Fruit fly (Drosophila melanogaster) whole organism, embryonic: ENCODE results near the gene CG5910.

Experiments
- Antp ChIP-seq: fragments of 200-800 bp; sonication (Bioruptor generic); optimal IDR thresholded peaks from 3 replicates; lab custom pipeline; 2016; ENCODE audit warnings: missing biosample characterization, missing genetic modification characterization
- CG10267 ChIP-seq: fragments of 200-800 bp; sonication (Bioruptor generic); optimal IDR thresholded peaks from 2 replicates; lab custom pipeline; 2018; ENCODE audit warnings: missing biosample characterization, mild to moderate bottlenecking, missing genetic modification characterization, moderate library complexity
- CG10959 ChIP-seq: fragments of 200-800 bp; sonication (Bioruptor generic); IDR thresholded peaks from 2 replicates; pipeline ENCODE4 v1.3.6; 2022; ENCODE audit warnings: missing biosample characterization, missing genetic modification characterization
- CG10979 ChIP-seq: fragments of 200-800 bp; sonication (Bioruptor generic); optimal IDR thresholded peaks from 2 replicates; lab custom pipeline; 2018; ENCODE audit warnings: missing biosample characterization, mild to moderate bottlenecking, missing genetic modification characterization, moderate library complexity
- CG11695 ChIP-seq: fragments of 200-800 bp; sonication (Bioruptor generic); IDR thresholded peaks from 3 replicates; pipeline ENCODE4 v1.3.6; 2022; ENCODE audit warnings: missing biosample characterization, missing genetic modification characterization
- CG13424 ChIP-seq: fragments of 200-800 bp; sonication (Bioruptor generic); optimal IDR thresholded peaks from 2 replicates; lab custom pipeline; 2019; ENCODE audit warnings: missing biosample characterization, mild to moderate bottlenecking, missing genetic modification characterization, moderate library complexity
- CG14050 ChIP-seq: fragments of 200-800 bp; sonication (Bioruptor generic); IDR thresholded peaks from 3 replicates; pipeline ENCODE4 v1.3.6; 2022; ENCODE audit warnings: missing biosample characterization, missing genetic modification characterization
- CG1602 ChIP-seq: fragments of 200-800 bp; sonication (Bioruptor generic); optimal IDR thresholded peaks from 3 replicates; lab custom pipeline; 2016; ENCODE audit warnings: missing biosample characterization, missing genetic modification characterization
- CG17328 ChIP-seq: fragments of 200-800 bp; sonication (Bioruptor generic); IDR thresholded peaks from 2 replicates; pipeline ENCODE4 v1.3.6; 2022; ENCODE audit warnings: missing biosample characterization, missing genetic modification characterization
- CG18599 ChIP-seq: fragments of 200-800 bp; sonication (Bioruptor generic); optimal IDR thresholded peaks from 3 replicates; lab custom pipeline; 2017; ENCODE audit warnings: missing biosample characterization, missing genetic modification characterization, mild to moderate bottlenecking, moderate library complexity, missing genetic modification reagents
- CG2875 ChIP-seq: fragments of 200-800 bp; sonication (Bioruptor generic); optimal IDR thresholded peaks from 2 replicates; lab custom pipeline; 2017; ENCODE audit warnings: missing biosample characterization, mild to moderate bottlenecking, missing genetic modification characterization, missing genetic modification reagents
- CG32767 ChIP-seq: fragments of 200-800 bp; sonication (Bioruptor generic); IDR thresholded peaks from 2 replicates; pipeline ENCODE4 v1.3.6; 2022; ENCODE audit warnings: missing biosample characterization, missing genetic modification characterization
- CG34224 ChIP-seq: fragments of 200-800 bp; sonication (Bioruptor generic); IDR thresholded peaks from 3 replicates; pipeline ENCODE4 v1.3.6; 2022; ENCODE audit warnings: missing biosample characterization, missing genetic modification characterization; ENCODE audit not compliant: partially characterized antibody
- CG3838 ChIP-seq: fragments of 200-800 bp; sonication (Bioruptor generic); optimal IDR thresholded peaks from 3 replicates; lab custom pipeline; 2016; ENCODE audit warnings: missing biosample characterization, missing genetic modification characterization
- CG4328 ChIP-seq: fragments of 200-800 bp; sonication (Bioruptor generic); optimal IDR thresholded peaks from 3 replicates; lab custom pipeline; 2017; ENCODE audit warnings: missing biosample characterization, missing genetic modification reagents, missing genetic modification characterization
- CG5953 ChIP-seq: fragments of 200-800 bp; sonication (Bioruptor generic); IDR thresholded peaks from 2 replicates; pipeline ENCODE4 v1.3.6; 2022; ENCODE audit warnings: missing biosample characterization, missing genetic modification characterization
- CG7271 ChIP-seq: fragments of 200-800 bp; sonication (Bioruptor generic); optimal IDR thresholded peaks from 2 replicates; lab custom pipeline; 2018; ENCODE audit warnings: missing biosample characterization, mild to moderate bottlenecking, missing genetic modification characterization, moderate library complexity
- CG7745 ChIP-seq: fragments of 200-800 bp; sonication (Bioruptor generic); optimal IDR thresholded peaks from 2 replicates; lab custom pipeline; 2018; ENCODE audit warnings: missing biosample characterization, mild to moderate bottlenecking, missing genetic modification characterization, moderate library complexity
- CG7839 ChIP-seq: fragments of 200-800 bp; sonication (Bioruptor generic); optimal IDR thresholded peaks from 3 replicates; lab custom pipeline; 2018; ENCODE audit warnings: missing biosample characterization, mild to moderate bottlenecking, missing genetic modification characterization, moderate library complexity
- CG8924 ChIP-seq: fragments of 200-800 bp; optimal IDR thresholded peaks from 3 replicates; lab custom pipeline; 2019; ENCODE audit warnings: missing biosample characterization, mild to moderate bottlenecking, missing genetic modification characterization, moderate library complexity
- CG9876 ChIP-seq: fragments of 200-800 bp; sonication (Bioruptor generic); optimal IDR thresholded peaks from 2 replicates; lab custom pipeline; 2016; ENCODE audit warnings: missing biosample characterization, missing genetic modification characterization
- Chrac-16 ChIP-seq: fragments of 200-800 bp; sonication (Bioruptor generic); optimal IDR thresholded peaks from 3 replicates; lab custom pipeline; 2016; ENCODE audit warnings: missing biosample characterization, missing genetic modification characterization
- Dek ChIP-seq: fragments of 200-800 bp; sonication (Bioruptor generic); optimal IDR thresholded peaks from 3 replicates; lab custom pipeline; 2019; ENCODE audit warnings: missing biosample characterization, mild to moderate bottlenecking, missing genetic modification characterization, moderate library complexity
- E2f2 ChIP-seq: fragments of 200-800 bp; sonication (Bioruptor generic); IDR thresholded peaks from 2 replicates; pipeline ENCODE4 v1.3.6; 2022; ENCODE audit warnings: missing biosample characterization, missing genetic modification characterization
- HLHmδ ChIP-seq: fragments of 200-800 bp; sonication (Bioruptor generic); optimal IDR thresholded peaks from 2 replicates; lab custom pipeline; 2018; ENCODE audit warnings: missing biosample characterization, mild to moderate bottlenecking, missing genetic modification characterization, moderate library complexity
- Hand ChIP-seq: fragments of 200-800 bp; sonication (Bioruptor generic); optimal IDR thresholded peaks from 2 replicates; lab custom pipeline; 2017; ENCODE audit warnings: mild to moderate bottlenecking, missing biosample characterization, missing genetic modification reagents, missing genetic modification characterization
- MBD-R2 ChIP-seq: fragments of 200-800 bp; sonication (Bioruptor generic); IDR thresholded peaks from 2 replicates; pipeline ENCODE4 v1.3.6; 2022; ENCODE audit warnings: missing biosample characterization, missing genetic modification characterization
- Scr ChIP-seq: fragments of 200-800 bp; sonication (Bioruptor generic); IDR thresholded peaks from 2 replicates; pipeline ENCODE4 v1.3.6; 2022; ENCODE audit warnings: missing biosample characterization, missing genetic modification characterization; ENCODE audit not compliant: partially characterized antibody
- Side ChIP-seq: fragments of 200-800 bp; sonication (Bioruptor generic); optimal IDR thresholded peaks from 2 replicates; lab custom pipeline; 2016; ENCODE audit warnings: missing biosample characterization, missing genetic modification characterization
- aop ChIP-seq: fragments of 200-800 bp; sonication (Bioruptor generic); IDR thresholded peaks from 2 replicates; pipeline ENCODE4 v1.3.6; 2022; ENCODE audit warnings: missing biosample characterization, missing genetic modification characterization
- btn ChIP-seq: fragments of 200-800 bp; sonication (Bioruptor generic); optimal IDR thresholded peaks from 2 replicates; lab custom pipeline; 2016; ENCODE audit warnings: missing biosample characterization, missing genetic modification characterization
- chinmo ChIP-seq: fragments of 200-800 bp; sonication (Bioruptor generic); IDR thresholded peaks from 4 replicates; pipeline ENCODE4 v1.3.6; 2022; ENCODE audit warnings: missing biosample characterization, missing genetic modification characterization; ENCODE audit not compliant: partially characterized antibody
- croc ChIP-seq: fragments of 200-800 bp; sonication (Bioruptor generic); conservative IDR thresholded peaks from 3 replicates; pipeline ENCODE4 v1.3.6; 2022; ENCODE audit warnings: missing biosample characterization, missing genetic modification characterization
- en ChIP-seq: fragments of 200-800 bp; sonication (Bioruptor generic); optimal IDR thresholded peaks from 2 replicates; lab custom pipeline; 2016; ENCODE audit warnings: missing biosample characterization, missing genetic modification characterization
- exex ChIP-seq: fragments of 200-800 bp; sonication (Bioruptor generic); optimal IDR thresholded peaks from 4 replicates; lab custom pipeline; 2018; ENCODE audit warnings: missing biosample characterization, mild to moderate bottlenecking, missing genetic modification characterization, moderate library complexity
- gce ChIP-seq: fragments of 200-800 bp; sonication (Bioruptor generic); IDR thresholded peaks from 3 replicates; pipeline ENCODE4 v1.3.6; 2022; ENCODE audit warnings: missing biosample characterization, missing genetic modification characterization
- gcm ChIP-seq: fragments of 200-800 bp; sonication (Bioruptor generic); optimal IDR thresholded peaks from 2 replicates; lab custom pipeline; 2019; ENCODE audit warnings: missing biosample characterization, mild to moderate bottlenecking, missing genetic modification characterization, moderate library complexity
- ken ChIP-seq: fragments of 200-800 bp; sonication (Bioruptor generic); IDR thresholded peaks from 3 replicates; pipeline ENCODE4 v1.3.6; 2022; ENCODE audit warnings: missing biosample characterization, missing genetic modification characterization
- luna ChIP-seq: fragments of 200-800 bp; sonication (Bioruptor generic); optimal IDR thresholded peaks from 2 replicates; lab custom pipeline; 2016; ENCODE audit warnings: missing biosample characterization, missing genetic modification characterization
- mirr ChIP-seq: fragments of 200-800 bp; sonication (Bioruptor generic); optimal IDR thresholded peaks from 3 replicates; lab custom pipeline; 2018; ENCODE audit warnings: missing biosample characterization, mild to moderate bottlenecking, missing genetic modification characterization
- nau ChIP-seq: fragments of 200-800 bp; sonication (Bioruptor generic); optimal IDR thresholded peaks from 3 replicates; lab custom pipeline; 2017; ENCODE audit warnings: missing biosample characterization, mild to moderate bottlenecking, missing genetic modification characterization, missing genetic modification reagents
- pan ChIP-seq, 4 experiments: fragments of >200 bp in 3 of 4; fragments of 200-800 bp in 1 of 4; sonication (Bioruptor generic) in 1 of 4; optimal IDR thresholded peaks in 3 of 4; IDR thresholded peaks in 1 of 4; 2 replicates each; pipeline versions ENCODE4 v1.3.6 to Lab custom; 2017 to 2022; ENCODE audit warnings: missing biosample characterization in 2 of 4, missing genetic modification characterization in 2 of 4, mixed read lengths in 1 of 4
- scrt ChIP-seq: fragments of 200-800 bp; sonication (Bioruptor generic); optimal IDR thresholded peaks from 2 replicates; lab custom pipeline; 2018; ENCODE audit warnings: missing biosample characterization, mild to moderate bottlenecking, missing genetic modification characterization, moderate library complexity
- sens-2 ChIP-seq: fragments of 200-800 bp; sonication (Bioruptor generic); IDR thresholded peaks from 2 replicates; pipeline ENCODE4 v1.3.6; 2022; ENCODE audit warnings: missing biosample characterization, missing genetic modification characterization
- tll ChIP-seq, 2 experiments: fragments of 200-800 bp in 1 of 2; fragments of >200 bp in 1 of 2; sonication (Bioruptor generic) in 1 of 2; optimal IDR thresholded peaks; 2 replicates each; lab custom pipeline; 2017 to 2019; ENCODE audit warnings: missing biosample characterization in 2 of 2, missing genetic modification characterization in 2 of 2, mild to moderate bottlenecking in 1 of 2, moderate library complexity in 1 of 2
- wek ChIP-seq: fragments of 200-800 bp; sonication (Bioruptor generic); optimal IDR thresholded peaks from 3 replicates; lab custom pipeline; 2018; ENCODE audit warnings: missing biosample characterization, mild to moderate bottlenecking, missing genetic modification characterization, moderate library complexity
- zen2 ChIP-seq: fragments of 200-800 bp; sonication (Bioruptor generic); IDR thresholded peaks from 3 replicates; pipeline ENCODE4 v1.3.6; 2022; ENCODE audit warnings: missing biosample characterization, missing genetic modification characterization; ENCODE audit not compliant: partially characterized antibody

Gene CG5910

dm6 chr3L:20405971-20406948 is 36.0 kb upstream of the CG5910 start (continued):
- TF ChIP-seq CG4328 (GFP tag; lab: Kevin White, UChicago) (no peak), CG32767 (GFP tag; lab: Robert Waterston, UW) (no peak), MBD-R2 (GFP tag; lab: Robert Waterston, UW) (no peak), Antp (GFP tag; lab: Kevin White, UChicago) (no peak), en (GFP tag; lab: Kevin White, UChicago) (no peak), zen2 (GFP tag; lab: Robert Waterston, UW) (no peak), btn (GFP tag; lab: Kevin White, UChicago) (no peak), exex (tag; lab: Kevin White, UChicago) (peak; percentile 28), wek (GFP tag; lab: Kevin White, UChicago) (peak; percentile 41), aop (GFP tag; lab: Robert Waterston, UW) (no peak), CG11695 (GFP tag; lab: Robert Waterston, UW) (0 out of 3 replicates have a peak, but pooled peaks have one; percentile 19), nau (no peak), Side (GFP tag; lab: Kevin White, UChicago) (no peak), E2f2 (GFP tag; lab: Robert Waterston, UW) (peak; percentile 26; the same call in 1 of the 2 replicates), CG10959 (GFP tag; lab: Robert Waterston, UW) (no peak), HLHmδ (GFP tag; lab: Kevin White, UChicago) (no peak), tll (GFP tag; optimal IDR thresholded peaks at IDR 0.05; lab: Kevin White, UChicago) (no peak), CG7271 (no peak), mirr (GFP tag; lab: Kevin White, UChicago) (no peak), Dek (tag; lab: Kevin White, UChicago) (peak; percentile 15), CG14050 (GFP tag; lab: Robert Waterston, UW) (no peak), CG10979 (tag; lab: Kevin White, UChicago) (no peak), Chrac-16 (GFP tag; lab: Kevin White, UChicago) (no peak), CG34224 (no peak), pan (optimal IDR thresholded peaks at IDR 0.05; lab: Kevin White, UChicago) (no peak), pan (GFP tag; optimal IDR thresholded peaks at IDR 0.05 in 1 of 2, IDR thresholded peaks at IDR 0.05 in 1 of 2) (no peak), CG9876 (GFP tag; lab: Kevin White, UChicago) (no peak), gce (no peak), Scr (GFP tag; lab: Robert Waterston, UW) (no peak), CG2875 (peak; percentile 22), CG5953 (GFP tag; lab: Robert Waterston, UW) (no peak), croc (GFP tag; lab: Robert Waterston, UW) (no peak), CG7745 (tag; lab: Kevin White, UChicago) (peak; percentile 88), Hand (GFP tag; lab: Kevin White, UChicago) (no peak), sens-2 (GFP tag; lab: Robert Waterston, UW) (no peak), CG8924 (peak; percentile 18), gcm (GFP tag; lab: Kevin White, UChicago) (peak; percentile 24), CG18599 (GFP tag; lab: Kevin White, UChicago) (peak; percentile 0), CG3838 (GFP tag; lab: Kevin White, UChicago) (no peak), chinmo (GFP tag; lab: Robert Waterston, UW) (no peak), CG7839 (tag; lab: Kevin White, UChicago) (no peak), luna (no peak), ken (GFP tag; lab: Robert Waterston, UW) (no peak), CG17328 (GFP tag; lab: Robert Waterston, UW) (no peak), CG13424 (tag; lab: Kevin White, UChicago) (peak; percentile 38), CG1602 (no peak), CG10267 (no peak), scrt (GFP tag; lab: Kevin White, UChicago) (peak; percentile 31)
